Fruit fly (Drosophila melanogaster) whole organism, embryonic: ENCODE data around the gene NT1.

Source experiments
- Aef1 ChIP-seq: fragments of 200-800 bp; sonication (Bioruptor generic); IDR thresholded peaks from 3 replicates; pipeline ENCODE4 v1.3.6; 2022; ENCODE audit warnings: missing biosample characterization, missing genetic modification characterization
- Atf6 ChIP-seq: fragments of 200-800 bp; sonication (Bioruptor generic); IDR thresholded peaks from 2 replicates; pipeline ENCODE4 v1.3.6; 2022; ENCODE audit warnings: missing biosample characterization, missing genetic modification characterization
- CG10267 ChIP-seq: fragments of 200-800 bp; sonication (Bioruptor generic); optimal IDR thresholded peaks from 2 replicates; lab custom pipeline; 2018; ENCODE audit warnings: missing biosample characterization, mild to moderate bottlenecking, missing genetic modification characterization, moderate library complexity
- CG12071 ChIP-seq: fragments of 200-800 bp; sonication (Bioruptor generic); optimal IDR thresholded peaks from 3 replicates; lab custom pipeline; 2018; ENCODE audit warnings: missing biosample characterization, mild to moderate bottlenecking, missing genetic modification characterization
- CG14441 ChIP-seq: fragments of 200-800 bp; sonication (Bioruptor generic); IDR thresholded peaks from 2 replicates; pipeline ENCODE4 v1.3.6; 2022; ENCODE audit warnings: missing biosample characterization, missing genetic modification characterization
- CG14667 ChIP-seq: fragments of 200-800 bp; sonication (Bioruptor generic); IDR thresholded peaks from 2 replicates; pipeline ENCODE4 v1.3.6; 2022; ENCODE audit warnings: missing biosample characterization, missing genetic modification characterization
- CG15269 ChIP-seq: fragments of 200-800 bp; sonication (Bioruptor generic); optimal IDR thresholded peaks from 2 replicates; lab custom pipeline; 2018; ENCODE audit warnings: missing biosample characterization, mild to moderate bottlenecking, missing genetic modification characterization, moderate library complexity
- CG16863 ChIP-seq: fragments of 200-800 bp; sonication (Bioruptor generic); optimal IDR thresholded peaks from 3 replicates; lab custom pipeline; 2016; ENCODE audit warnings: missing biosample characterization, missing genetic modification characterization
- CG17361 ChIP-seq: fragments of 200-800 bp; sonication (Bioruptor generic); IDR thresholded peaks from 3 replicates; pipeline ENCODE4 v1.3.6; 2022; ENCODE audit warnings: missing biosample characterization, missing genetic modification characterization
- CG17568 ChIP-seq: fragments of 200-800 bp; sonication (Bioruptor generic); optimal IDR thresholded peaks from 2 replicates; lab custom pipeline; 2018; ENCODE audit warnings: missing biosample characterization, mild to moderate bottlenecking, missing genetic modification characterization, moderate library complexity
- CG2678 ChIP-seq: fragments of 200-800 bp; sonication (Bioruptor generic); optimal IDR thresholded peaks from 3 replicates; lab custom pipeline; 2019; ENCODE audit warnings: missing biosample characterization, mild to moderate bottlenecking, missing genetic modification characterization, moderate library complexity
- CG2875 ChIP-seq: fragments of 200-800 bp; sonication (Bioruptor generic); optimal IDR thresholded peaks from 2 replicates; lab custom pipeline; 2017; ENCODE audit warnings: missing biosample characterization, mild to moderate bottlenecking, missing genetic modification characterization, missing genetic modification reagents
- CG2889 ChIP-seq: fragments of 200-800 bp; sonication (Bioruptor generic); IDR thresholded peaks from 3 replicates; pipeline ENCODE4 v1.3.6; 2022; ENCODE audit warnings: missing biosample characterization, missing genetic modification characterization
- CG31224 ChIP-seq: fragments of 200-800 bp; sonication (Bioruptor generic); IDR thresholded peaks from 2 replicates; pipeline ENCODE4 v1.3.6; 2022; ENCODE audit warnings: missing biosample characterization, missing genetic modification characterization
- CG31388 ChIP-seq: fragments of 200-800 bp; sonication (Bioruptor generic); optimal IDR thresholded peaks from 2 replicates; lab custom pipeline; 2016; ENCODE audit warnings: missing biosample characterization, missing genetic modification characterization
- CG34422 ChIP-seq: fragments of 200-800 bp; sonication (Bioruptor generic); IDR thresholded peaks from 3 replicates; pipeline ENCODE4 v1.3.6; 2022; ENCODE audit warnings: missing biosample characterization, missing genetic modification characterization
- CG3995 ChIP-seq: fragments of 200-800 bp; sonication (Bioruptor generic); optimal IDR thresholded peaks from 3 replicates; lab custom pipeline; 2016; ENCODE audit warnings: missing biosample characterization, missing genetic modification characterization
- CG5953 ChIP-seq: fragments of 200-800 bp; sonication (Bioruptor generic); IDR thresholded peaks from 2 replicates; pipeline ENCODE4 v1.3.6; 2022; ENCODE audit warnings: missing biosample characterization, missing genetic modification characterization
- CG6254 ChIP-seq: fragments of 200-800 bp; sonication (Bioruptor generic); optimal IDR thresholded peaks from 3 replicates; lab custom pipeline; 2017; ENCODE audit warnings: mild to moderate bottlenecking, missing biosample characterization, missing genetic modification reagents, missing genetic modification characterization
- CG6765 ChIP-seq: fragments of 200-800 bp; sonication (Bioruptor generic); optimal IDR thresholded peaks from 3 replicates; lab custom pipeline; 2017; ENCODE audit warnings: missing biosample characterization, mild to moderate bottlenecking, missing genetic modification characterization
- CG7839 ChIP-seq: fragments of 200-800 bp; sonication (Bioruptor generic); optimal IDR thresholded peaks from 3 replicates; lab custom pipeline; 2018; ENCODE audit warnings: missing biosample characterization, mild to moderate bottlenecking, missing genetic modification characterization, moderate library complexity
- CG7928 ChIP-seq: fragments of 200-800 bp; sonication (Bioruptor generic); optimal IDR thresholded peaks from 2 replicates; lab custom pipeline; 2017; ENCODE audit warnings: missing biosample characterization, mild to moderate bottlenecking, missing genetic modification characterization
- CG8765 ChIP-seq: fragments of 200-800 bp; sonication (Bioruptor generic); IDR thresholded peaks from 2 replicates; pipeline ENCODE4 v1.3.6; 2022; ENCODE audit warnings: missing biosample characterization, missing genetic modification characterization
- Fer1 ChIP-seq: fragments of 200-800 bp; sonication (Bioruptor generic); optimal IDR thresholded peaks from 2 replicates; lab custom pipeline; 2017; ENCODE audit warnings: missing biosample characterization, mild to moderate bottlenecking, missing genetic modification characterization
- GATAe ChIP-seq: fragments of 200-800 bp; sonication (Bioruptor generic); conservative IDR thresholded peaks from 2 replicates; pipeline ENCODE4 v1.3.6; 2022; ENCODE audit warnings: missing biosample characterization, missing genetic modification characterization
- HLH54F ChIP-seq: fragments of 200-800 bp; sonication (Bioruptor generic); optimal IDR thresholded peaks from 3 replicates; lab custom pipeline; 2016; ENCODE audit warnings: missing biosample characterization, missing genetic modification characterization
- Hmr ChIP-seq: fragments of 200-800 bp; sonication (Bioruptor generic); optimal IDR thresholded peaks from 3 replicates; lab custom pipeline; 2017; ENCODE audit warnings: mild to moderate bottlenecking, missing biosample characterization, missing genetic modification reagents, missing genetic modification characterization
- Rfx ChIP-seq: fragments of 200-800 bp; sonication (Bioruptor generic); IDR thresholded peaks from 2 replicates; pipeline ENCODE4 v1.3.6; 2022; ENCODE audit warnings: missing biosample characterization, missing genetic modification characterization
- Vsx1 ChIP-seq: fragments of 200-800 bp; sonication (Bioruptor generic); optimal IDR thresholded peaks from 2 replicates; lab custom pipeline; 2017; ENCODE audit warnings: missing biosample characterization, mild to moderate bottlenecking, missing genetic modification characterization, missing genetic modification reagents
- Xbp1 ChIP-seq: fragments of 200-800 bp; sonication (Bioruptor generic); optimal IDR thresholded peaks from 3 replicates; lab custom pipeline; 2016; ENCODE audit warnings: missing biosample characterization, mild to moderate bottlenecking, missing genetic modification characterization
- bcd ChIP-seq: fragments of 200-800 bp; sonication (Bioruptor generic); optimal IDR thresholded peaks from 2 replicates; lab custom pipeline; 2017; ENCODE audit warnings: missing biosample characterization, mild to moderate bottlenecking, missing genetic modification characterization
- chinmo ChIP-seq: fragments of 200-800 bp; sonication (Bioruptor generic); IDR thresholded peaks from 4 replicates; pipeline ENCODE4 v1.3.6; 2022; ENCODE audit warnings: missing biosample characterization, missing genetic modification characterization; ENCODE audit not compliant: partially characterized antibody
- ci ChIP-seq: fragments of 200-800 bp; sonication (Bioruptor generic); IDR thresholded peaks from 3 replicates; pipeline ENCODE4 v1.3.6; 2022; ENCODE audit warnings: missing biosample characterization, missing genetic modification characterization
- dpn ChIP-seq, 2 experiments: fragments of 200-800 bp; sonication (Bioruptor generic); optimal IDR thresholded peaks; 3 replicates each; lab custom pipeline; 2016; ENCODE audit warnings: missing biosample characterization in 2 of 2, missing genetic modification characterization in 2 of 2
- fd96Cb ChIP-seq: fragments of 200-800 bp; sonication (Bioruptor generic); optimal IDR thresholded peaks from 2 replicates; lab custom pipeline; 2018; ENCODE audit warnings: missing biosample characterization, mild to moderate bottlenecking, missing genetic modification characterization, moderate library complexity
- gem ChIP-seq: fragments of 200-800 bp; sonication (Bioruptor generic); optimal IDR thresholded peaks from 2 replicates; lab custom pipeline; 2019; ENCODE audit warnings: missing biosample characterization, mild to moderate bottlenecking, missing genetic modification characterization, moderate library complexity
- gfzf ChIP-seq: fragments of 200-800 bp; sonication (Bioruptor generic); optimal IDR thresholded peaks from 2 replicates; lab custom pipeline; 2016; ENCODE audit warnings: missing biosample characterization, mild to moderate bottlenecking, missing genetic modification characterization, moderate library complexity
- gro ChIP-seq: fragments of 200-800 bp; sonication (Bioruptor generic); optimal IDR thresholded peaks from 2 replicates; lab custom pipeline; 2016; ENCODE audit warnings: missing biosample characterization, missing genetic modification characterization
- ham ChIP-seq: fragments of 200-800 bp; sonication (Bioruptor generic); IDR thresholded peaks from 2 replicates; pipeline ENCODE4 v1.3.6; 2022; ENCODE audit warnings: missing biosample characterization, missing genetic modification characterization
- hth ChIP-seq: fragments of >200 bp; optimal IDR thresholded peaks from 2 replicates; lab custom pipeline; 2017; ENCODE audit warnings: inconsistent platforms
- ind ChIP-seq: fragments of 200-800 bp; sonication (Bioruptor generic); optimal IDR thresholded peaks from 3 replicates; lab custom pipeline; 2016; ENCODE audit warnings: missing biosample characterization, missing genetic modification characterization
- insv ChIP-seq, 2 experiments: fragments of 200-800 bp; sonication (Bioruptor generic); optimal IDR thresholded peaks; 3 replicates each; lab custom pipeline; 2016 to 2018; ENCODE audit warnings: missing biosample characterization in 2 of 2, missing genetic modification characterization in 2 of 2
- odd ChIP-seq: fragments of 200-800 bp; sonication (Bioruptor generic); optimal IDR thresholded peaks from 2 replicates; lab custom pipeline; 2017; ENCODE audit warnings: missing biosample characterization, mild to moderate bottlenecking, missing genetic modification characterization
- pnt ChIP-seq: fragments of 200-800 bp; sonication (Bioruptor generic); optimal IDR thresholded peaks from 3 replicates; lab custom pipeline; 2016; ENCODE audit warnings: missing biosample characterization, missing genetic modification characterization
- prd ChIP-seq, 3 experiments: fragments of >200 bp in 2 of 3; fragments of 200-800 bp in 1 of 3; sonication (Bioruptor generic) in 1 of 3; optimal IDR thresholded peaks in 2 of 3; IDR thresholded peaks in 1 of 3; 2 replicates in 2 of 3; 3 replicates in 1 of 3; pipeline versions ENCODE4 v1.3.6 to Lab custom; 2017 to 2022; ENCODE audit warnings: missing biosample characterization in 1 of 3, missing genetic modification characterization in 1 of 3
- sens-2 ChIP-seq: fragments of 200-800 bp; sonication (Bioruptor generic); IDR thresholded peaks from 2 replicates; pipeline ENCODE4 v1.3.6; 2022; ENCODE audit warnings: missing biosample characterization, missing genetic modification characterization
- seq ChIP-seq: fragments of 200-800 bp; sonication (Bioruptor generic); IDR thresholded peaks from 2 replicates; pipeline ENCODE4 v1.3.6; 2022; ENCODE audit warnings: missing biosample characterization, missing genetic modification characterization
- ssp ChIP-seq: fragments of 200-800 bp; sonication (Bioruptor generic); IDR thresholded peaks from 2 replicates; pipeline ENCODE4 v1.3.6; 2022; ENCODE audit warnings: missing biosample characterization, missing genetic modification characterization
- tgo ChIP-seq: fragments of 200-800 bp; sonication (Bioruptor generic); IDR thresholded peaks from 3 replicates; pipeline ENCODE4 v1.3.6; 2022; ENCODE audit warnings: missing biosample characterization, missing genetic modification characterization

Gene NT1

DNA sequence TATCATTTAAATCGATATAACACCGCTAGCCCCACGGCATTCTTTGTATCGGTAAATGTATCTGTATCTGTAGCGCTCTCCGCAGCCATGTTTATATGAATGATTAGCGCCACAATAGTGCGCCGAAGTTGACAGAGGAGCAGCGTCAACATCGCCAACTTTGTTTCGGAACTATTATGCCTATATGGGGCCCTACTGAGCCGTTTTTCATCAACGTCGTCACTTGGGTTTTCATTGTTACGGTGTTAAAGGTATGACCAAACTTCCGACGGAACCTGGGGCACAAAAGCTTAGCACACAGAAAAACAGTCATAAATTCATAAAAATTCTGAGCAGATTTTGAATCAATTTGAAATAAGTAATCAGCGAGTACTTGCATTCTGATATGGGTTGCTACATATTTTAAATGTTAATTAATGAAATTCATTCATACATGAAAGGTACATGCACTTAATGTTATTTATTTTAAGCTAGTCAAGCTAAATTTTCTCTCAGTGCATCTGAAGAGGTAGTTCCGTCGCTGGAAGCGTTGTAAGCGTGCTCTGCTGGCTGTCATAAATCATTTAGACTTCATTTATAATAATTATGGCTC, 46.7 kb downstream of the NT1 start, which contains the start of gene CG15023 (continued):
- peak; percentile 5 for TF ChIP-seq CG10267
- TF ChIP-seq bcd (GFP tag; lab: Kevin White, UChicago): peak; percentile 4
- TF ChIP-seq CG14667 (GFP tag; lab: Robert Waterston, UW): no peak
- no peak for TF ChIP-seq CG16863 (GFP tag; lab: Kevin White, UChicago)
- TF ChIP-seq Hmr: peak; percentile 41
- no peak for TF ChIP-seq CG6254 (GFP tag; lab: Kevin White, UChicago)
- peak; percentile 39 for TF ChIP-seq CG7839 (tag; lab: Kevin White, UChicago)
- peak; percentile 38; the same call in 2 of the 3 replicates for TF ChIP-seq Aef1 (GFP tag; lab: Robert Waterston, UW)
- 0 out of 2 replicates have a peak, but pooled peaks have one; percentile 7 for TF ChIP-seq Atf6 (GFP tag; lab: Robert Waterston, UW)
- peak; percentile 37; the same call in 1 of the 2 replicates for TF ChIP-seq CG14441 (GFP tag; lab: Robert Waterston, UW)
- TF ChIP-seq Fer1 (GFP tag; lab: Kevin White, UChicago): peak; percentile 45
- no peak for TF ChIP-seq insv (GFP tag; optimal IDR thresholded peaks at IDR 0.05; lab: Kevin White, UChicago)
- TF ChIP-seq CG17568 (GFP tag; lab: Kevin White, UChicago): peak; percentile 17
- no peak for TF ChIP-seq CG31388 (GFP tag; lab: Kevin White, UChicago)
- no peak for TF ChIP-seq seq
- TF ChIP-seq Xbp1: peak; percentile 0
- no peak for TF ChIP-seq CG12071
- TF ChIP-seq ham (GFP tag; lab: Robert Waterston, UW): no peak
- TF ChIP-seq CG6765 (GFP tag; lab: Kevin White, UChicago): no peak
- peak in 1 of 2 experiments; percentile 6 for TF ChIP-seq dpn (GFP tag; optimal IDR thresholded peaks at IDR 0.05; lab: Kevin White, UChicago)
- TF ChIP-seq gro (GFP tag; lab: Kevin White, UChicago): no peak
- 0 out of 3 replicates have a peak, but pooled peaks have one; percentile 30 for TF ChIP-seq CG17361 (GFP tag; lab: Robert Waterston, UW)
- TF ChIP-seq gfzf (GFP tag; lab: Kevin White, UChicago): no peak
- peak; percentile 56 for TF ChIP-seq CG2678 (tag; lab: Kevin White, UChicago)
- no peak for TF ChIP-seq GATAe
- no peak for TF ChIP-seq sens-2 (GFP tag; lab: Robert Waterston, UW)
- 0 out of 3 replicates have a peak, but pooled peaks have one; percentile 27 for TF ChIP-seq CG34422 (GFP tag; lab: Robert Waterston, UW)
- TF ChIP-seq hth: no peak
- no peak for TF ChIP-seq ind (GFP tag; lab: Kevin White, UChicago)
- TF ChIP-seq CG15269 (tag; lab: Kevin White, UChicago): peak; percentile 67
- no peak for TF ChIP-seq Vsx1 (GFP tag; lab: Kevin White, UChicago)
- TF ChIP-seq CG3995 (GFP tag; lab: Kevin White, UChicago): no peak
- no peak for TF ChIP-seq fd96Cb (tag; lab: Kevin White, UChicago)
- peak; percentile 43 for TF ChIP-seq Rfx (GFP tag; lab: Robert Waterston, UW)
- no peak for TF ChIP-seq CG8765 (GFP tag; lab: Robert Waterston, UW)
- TF ChIP-seq pnt (GFP tag; lab: Kevin White, UChicago): no peak
- no peak for TF ChIP-seq CG7928
- TF ChIP-seq CG2889 (GFP tag; lab: Robert Waterston, UW): 0 out of 3 replicates have a peak, but pooled peaks have one; percentile 31
- TF ChIP-seq prd (optimal IDR thresholded peaks at IDR 0.05; lab: Kevin White, UChicago): no peak
- 0 out of 3 replicates have a peak, but pooled peaks have one; percentile 21 for TF ChIP-seq prd (GFP tag; IDR thresholded peaks at IDR 0.05; lab: Robert Waterston, UW)
- TF ChIP-seq HLH54F (GFP tag; lab: Kevin White, UChicago): no peak
- no peak for TF ChIP-seq CG5953 (GFP tag; lab: Robert Waterston, UW)
- TF ChIP-seq ci (GFP tag; lab: Robert Waterston, UW): 0 out of 3 replicates have a peak, but pooled peaks have one; percentile 36
- TF ChIP-seq CG31224 (GFP tag; lab: Robert Waterston, UW): no peak
- TF ChIP-seq ssp: peak; percentile 24; the same call in 1 of the 2 replicates
- TF ChIP-seq gem (tag; lab: Kevin White, UChicago): peak; percentile 61
- TF ChIP-seq CG2875 (GFP tag; lab: Kevin White, UChicago): no peak
- peak; percentile 11 for TF ChIP-seq odd (GFP tag; lab: Kevin White, UChicago)
- TF ChIP-seq tgo (GFP tag; lab: Robert Waterston, UW): peak; percentile 55; the same call in 2 of the 3 replicates
- TF ChIP-seq chinmo (GFP tag; lab: Robert Waterston, UW): 0 out of 4 replicates have a peak, but pooled peaks have one; percentile 39
